Fruit fly (Drosophila melanogaster) whole organism, pupa: ENCODE measurements around the gene CrebA.

ENCODE experiments used
- CG10348 ChIP-seq: fragments of 200-800 bp; sonication (Bioruptor generic); IDR thresholded peaks from 2 replicates; pipeline ENCODE4 v1.3.6; 2022; ENCODE audit warnings: missing biosample characterization, missing genetic modification characterization
- CG12605 ChIP-seq: fragments of 200-800 bp; sonication (Bioruptor generic); IDR thresholded peaks from 2 replicates; pipeline ENCODE4 v1.3.6; 2022; ENCODE audit warnings: missing biosample characterization, missing genetic modification characterization
- CG13204 ChIP-seq: fragments of 200-800 bp; sonication (Bioruptor generic); optimal IDR thresholded peaks from 2 replicates; lab custom pipeline; 2018; ENCODE audit warnings: missing biosample characterization, mild to moderate bottlenecking, missing genetic modification characterization, moderate library complexity
- CG14655 ChIP-seq: fragments of 200-800 bp; sonication (Bioruptor generic); optimal IDR thresholded peaks from 3 replicates; lab custom pipeline; 2017; ENCODE audit warnings: mild to moderate bottlenecking, missing biosample characterization, missing genetic modification reagents, missing genetic modification characterization
- CG15710 ChIP-seq: fragments of 200-800 bp; sonication (Bioruptor generic); optimal IDR thresholded peaks from 2 replicates; lab custom pipeline; 2018; ENCODE audit warnings: missing biosample characterization, mild to moderate bottlenecking, missing genetic modification characterization, moderate library complexity
- CG17806 ChIP-seq: fragments of 200-800 bp; sonication (Bioruptor generic); optimal IDR thresholded peaks from 2 replicates; lab custom pipeline; 2018; ENCODE audit warnings: missing biosample characterization, mild to moderate bottlenecking, missing genetic modification characterization, moderate library complexity
- CG32121 ChIP-seq: fragments of 200-800 bp; sonication (Bioruptor generic); IDR thresholded peaks from 2 replicates; pipeline ENCODE4 v1.3.6; 2022; ENCODE audit warnings: missing biosample characterization, missing genetic modification characterization
- CG34367 ChIP-seq: fragments of 200-800 bp; sonication (Bioruptor generic); optimal IDR thresholded peaks from 2 replicates; lab custom pipeline; 2018; ENCODE audit warnings: missing biosample characterization, mild to moderate bottlenecking, missing genetic modification characterization
- CG4496 ChIP-seq: fragments of 200-800 bp; sonication (Bioruptor generic); IDR thresholded peaks from 3 replicates; pipeline ENCODE4 v1.3.6; 2022; ENCODE audit warnings: missing biosample characterization, missing genetic modification characterization
- CG8159 ChIP-seq: fragments of 200-800 bp; sonication (Bioruptor generic); optimal IDR thresholded peaks from 3 replicates; lab custom pipeline; 2018; ENCODE audit warnings: missing biosample characterization, mild to moderate bottlenecking, missing genetic modification characterization, moderate library complexity
- CG8301 ChIP-seq: fragments of 200-800 bp; sonication (Bioruptor generic); optimal IDR thresholded peaks from 2 replicates; lab custom pipeline; 2018; ENCODE audit warnings: missing biosample characterization, mild to moderate bottlenecking, missing genetic modification characterization
- CG9948 ChIP-seq: fragments of 200-800 bp; sonication (Bioruptor generic); optimal IDR thresholded peaks from 2 replicates; lab custom pipeline; 2018; ENCODE audit warnings: missing biosample characterization, mild to moderate bottlenecking, missing genetic modification characterization, moderate library complexity
- D1 ChIP-seq: fragments of 200-800 bp; sonication (Bioruptor generic); optimal IDR thresholded peaks from 2 replicates; lab custom pipeline; 2018; ENCODE audit warnings: missing biosample characterization, mild to moderate bottlenecking, missing genetic modification characterization, moderate library complexity
- EcR ChIP-seq: fragments of 200-800 bp; sonication (Bioruptor generic); optimal IDR thresholded peaks from 3 replicates; lab custom pipeline; 2019; ENCODE audit warnings: missing biosample characterization, missing genetic modification characterization, mild to moderate bottlenecking, moderate library complexity, missing genetic modification reagents
- Ets98B ChIP-seq: fragments of 200-800 bp; sonication (Bioruptor generic); IDR thresholded peaks from 2 replicates; pipeline ENCODE4 v1.3.6; 2022; ENCODE audit warnings: missing biosample characterization, missing genetic modification characterization
- Pif1A ChIP-seq: fragments of 200-800 bp; sonication (Bioruptor generic); optimal IDR thresholded peaks from 3 replicates; lab custom pipeline; 2016; ENCODE audit warnings: missing biosample characterization, missing genetic modification characterization
- Pif1B ChIP-seq: fragments of 200-800 bp; sonication (Bioruptor generic); optimal IDR thresholded peaks from 3 replicates; lab custom pipeline; 2016; ENCODE audit warnings: missing biosample characterization, missing genetic modification characterization
- Snoo ChIP-seq: fragments of 200-800 bp; sonication (Bioruptor generic); optimal IDR thresholded peaks from 3 replicates; lab custom pipeline; 2017; ENCODE audit warnings: missing biosample characterization, mild to moderate bottlenecking, missing genetic modification characterization, inconsistent platforms
- fd96Ca ChIP-seq: fragments of 200-800 bp; sonication (Bioruptor generic); IDR thresholded peaks from 3 replicates; pipeline ENCODE4 v1.3.6; 2022; ENCODE audit warnings: missing biosample characterization, missing genetic modification characterization
- gl ChIP-seq: fragments of 200-800 bp; sonication (Bioruptor generic); optimal IDR thresholded peaks from 2 replicates; lab custom pipeline; 2018; ENCODE audit warnings: missing biosample characterization, mild to moderate bottlenecking, missing genetic modification characterization
- rn ChIP-seq: fragments of 200-800 bp; sonication (Bioruptor generic); IDR thresholded peaks from 2 replicates; pipeline ENCODE4 v1.3.6; 2022; ENCODE audit warnings: missing biosample characterization, missing genetic modification characterization

CrebA gene

DNA sequence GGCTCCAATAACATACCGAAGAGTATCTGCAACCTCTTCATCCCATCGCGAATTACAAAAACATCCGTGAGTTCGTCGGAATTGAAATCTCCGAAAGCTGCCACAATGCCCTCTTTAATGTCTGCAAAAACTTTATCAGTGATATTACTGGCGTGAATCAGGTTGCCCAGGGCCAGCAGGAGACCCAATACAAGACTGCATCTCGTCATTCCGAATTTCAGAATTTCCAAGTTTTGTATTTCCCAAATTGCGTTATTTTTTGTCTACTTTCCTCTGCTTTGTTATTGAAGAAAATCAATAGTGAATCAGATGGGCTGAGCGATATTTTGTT lies 27.5 kb downstream of the CrebA start:
- TF ChIP-seq CG32121 (GFP tag; lab: Robert Waterston, UW) (no peak), CG9948 (no peak), CG8159 (no peak), Pif1B (no peak), CG10348 (GFP tag; lab: Robert Waterston, UW) (no peak), Ets98B (GFP tag; lab: Robert Waterston, UW) (no peak)

dm6 chr3L:15563058-15563850 lies 28.1 kb downstream of the CrebA start, which contains the start of the genes CG7739 and SCCRO:
Gene CG7739 (minus strand): TSS chr3L:15563065.
Gene SCCRO (plus strand): TSS chr3L:15563427.
- TF ChIP-seq CG32121 (GFP tag; lab: Robert Waterston, UW) (peak; percentile 57; the same call in 1 of the 2 replicates), Ets98B (GFP tag; lab: Robert Waterston, UW) (peak; percentile 62), rn (GFP tag; lab: Robert Waterston, UW) (no peak), CG14655 (GFP tag; lab: Kevin White, UChicago) (no peak), CG4496 (peak; percentile 71; the same call in 2 of the 3 replicates), EcR (GFP tag; lab: Kevin White, UChicago) (no peak), CG15710 (tag; lab: Kevin White, UChicago) (peak; percentile 51), CG8159 (peak; percentile 25), CG10348 (GFP tag; lab: Robert Waterston, UW) (no peak), fd96Ca (GFP tag; lab: Robert Waterston, UW) (0 out of 3 replicates have a peak, but pooled peaks have one; percentile 49), CG8301 (tag; lab: Kevin White, UChicago) (peak; percentile 3), CG34367 (tag; lab: Kevin White, UChicago) (peak; percentile 9), gl (no peak), Snoo (tag; lab: Kevin White, UChicago) (peak; percentile 42), CG17806 (tag; lab: Kevin White, UChicago) (peak; percentile 58), D1 (tag; lab: Kevin White, UChicago) (peak; percentile 45), CG13204 (GFP tag; lab: Kevin White, UChicago) (no peak), CG9948 (peak; percentile 58), CG12605 (GFP tag; lab: Robert Waterston, UW) (0 out of 2 replicates have a peak, but pooled peaks have one; percentile 51), Pif1B (no peak), Pif1A (no peak)

- TF ChIP-seq CG8159 (no peak), Snoo (tag; lab: Kevin White, UChicago) (no peak), Pif1B (no peak), CG15710 (tag; lab: Kevin White, UChicago) (no peak), D1 (tag; lab: Kevin White, UChicago) (no peak), gl (no peak), fd96Ca (GFP tag; lab: Robert Waterston, UW) (no peak), CG9948 (no peak), CG8301 (tag; lab: Kevin White, UChicago) (no peak), CG10348 (GFP tag; lab: Robert Waterston, UW) (no peak)
Measured at dm6 chr3L:15563851-15564106, 28.6 kb downstream of the CrebA start.

dm6 chr3L:15565829-15566433 lies 30.7 kb downstream of the CrebA start, which contains the start of gene dop:
Gene dop (plus strand): TSS chr3L:15566013.
- TF ChIP-seq CG8301 (tag; lab: Kevin White, UChicago) (no peak), Snoo (tag; lab: Kevin White, UChicago) (peak; percentile 20)

dm6 chr3L:15566484-15566955 lies 31.3 kb downstream of the CrebA start:
- peak; percentile 24; the same call in 1 of the 2 replicates for TF ChIP-seq Ets98B (GFP tag; lab: Robert Waterston, UW)
- peak; percentile 25 for TF ChIP-seq Pif1B
- peak; percentile 57; the same call in 1 of the 3 replicates for TF ChIP-seq fd96Ca (GFP tag; lab: Robert Waterston, UW)
- peak; percentile 53; the same call in 1 of the 3 replicates for TF ChIP-seq CG4496
- no peak for TF ChIP-seq rn (GFP tag; lab: Robert Waterston, UW)
- TF ChIP-seq EcR (GFP tag; lab: Kevin White, UChicago): peak; percentile 82
- no peak for TF ChIP-seq CG17806 (tag; lab: Kevin White, UChicago)
- TF ChIP-seq CG12605 (GFP tag; lab: Robert Waterston, UW): peak; percentile 61; the same call in 1 of the 2 replicates
- no peak for TF ChIP-seq CG10348 (GFP tag; lab: Robert Waterston, UW)

dm6 chr3L:15568748-15569147 lies 33.6 kb downstream of the CrebA start:
- TF ChIP-seq CG8159 (no peak), CG13204 (GFP tag; lab: Kevin White, UChicago) (no peak), EcR (GFP tag; lab: Kevin White, UChicago) (peak; percentile 68), Pif1A (no peak), Snoo (tag; lab: Kevin White, UChicago) (no peak)
